Fruit fly (Drosophila melanogaster) whole organism, embryonic: ENCODE data around the gene CG44385.

ENCODE experiments used
- ATbp ChIP-seq: fragments of 200-800 bp; sonication (Bioruptor generic); optimal IDR thresholded peaks from 2 replicates; lab custom pipeline; 2017; ENCODE audit warnings: missing biosample characterization, mild to moderate bottlenecking, missing genetic modification characterization, missing genetic modification reagents
- Bdp1 ChIP-seq: fragments of 200-800 bp; sonication (Bioruptor generic); optimal IDR thresholded peaks from 3 replicates; lab custom pipeline; 2016; ENCODE audit warnings: missing biosample characterization, missing genetic modification characterization
- BtbVII ChIP-seq: fragments of 200-800 bp; sonication (Bioruptor generic); optimal IDR thresholded peaks from 3 replicates; lab custom pipeline; 2017; ENCODE audit warnings: missing biosample characterization, mild to moderate bottlenecking, missing genetic modification characterization
- CG10565 ChIP-seq: fragments of 200-800 bp; sonication (Bioruptor generic); optimal IDR thresholded peaks from 3 replicates; lab custom pipeline; 2016; ENCODE audit warnings: missing biosample characterization, mild to moderate bottlenecking, missing genetic modification characterization
- CG10979 ChIP-seq: fragments of 200-800 bp; sonication (Bioruptor generic); optimal IDR thresholded peaks from 2 replicates; lab custom pipeline; 2018; ENCODE audit warnings: missing biosample characterization, mild to moderate bottlenecking, missing genetic modification characterization, moderate library complexity
- CG11456 ChIP-seq: fragments of 200-800 bp; sonication (Bioruptor generic); IDR thresholded peaks from 3 replicates; pipeline ENCODE4 v1.3.6; 2022; ENCODE audit warnings: missing biosample characterization, missing genetic modification characterization
- CG11560 ChIP-seq: fragments of 200-800 bp; sonication (Bioruptor generic); IDR thresholded peaks from 3 replicates; pipeline ENCODE4 v1.3.6; 2022; ENCODE audit warnings: missing biosample characterization, missing genetic modification characterization
- CG12659 ChIP-seq: fragments of 200-800 bp; sonication (Bioruptor generic); optimal IDR thresholded peaks from 3 replicates; lab custom pipeline; 2017; ENCODE audit warnings: mild to moderate bottlenecking, missing biosample characterization, missing genetic modification reagents, missing genetic modification characterization
- CG13424 ChIP-seq: fragments of 200-800 bp; sonication (Bioruptor generic); optimal IDR thresholded peaks from 2 replicates; lab custom pipeline; 2019; ENCODE audit warnings: missing biosample characterization, mild to moderate bottlenecking, missing genetic modification characterization, moderate library complexity
- CG15011 ChIP-seq: fragments of 200-800 bp; sonication (Bioruptor generic); optimal IDR thresholded peaks from 3 replicates; lab custom pipeline; 2018; ENCODE audit warnings: missing biosample characterization, mild to moderate bottlenecking, missing genetic modification characterization
- CG1603 ChIP-seq: fragments of 200-800 bp; sonication (Bioruptor generic); optimal IDR thresholded peaks from 2 replicates; lab custom pipeline; 2019; ENCODE audit warnings: missing biosample characterization, mild to moderate bottlenecking, missing genetic modification characterization, moderate library complexity
- CG18619 ChIP-seq: fragments of 200-800 bp; sonication (Bioruptor generic); optimal IDR thresholded peaks from 3 replicates; lab custom pipeline; 2017; ENCODE audit warnings: missing biosample characterization, mild to moderate bottlenecking, missing genetic modification characterization
- CG2678 ChIP-seq: fragments of 200-800 bp; sonication (Bioruptor generic); optimal IDR thresholded peaks from 3 replicates; lab custom pipeline; 2019; ENCODE audit warnings: missing biosample characterization, mild to moderate bottlenecking, missing genetic modification characterization, moderate library complexity
- CG3163 ChIP-seq: fragments of 200-800 bp; sonication (Bioruptor generic); optimal IDR thresholded peaks from 3 replicates; lab custom pipeline; 2016; ENCODE audit warnings: missing biosample characterization, missing genetic modification characterization
- CG42726 ChIP-seq: fragments of 200-800 bp; sonication (Bioruptor generic); IDR thresholded peaks from 2 replicates; pipeline ENCODE4 v1.3.6; 2022; ENCODE audit warnings: missing biosample characterization, missing genetic modification characterization; ENCODE audit not compliant: partially characterized antibody
- CG6175 ChIP-seq: fragments of 200-800 bp; sonication (Bioruptor generic); IDR thresholded peaks from 3 replicates; pipeline ENCODE4 v1.3.6; 2022; ENCODE audit warnings: missing biosample characterization, missing genetic modification characterization
- CG6689 ChIP-seq: fragments of 200-800 bp; sonication (Bioruptor generic); IDR thresholded peaks from 2 replicates; pipeline ENCODE4 v1.3.6; 2022; ENCODE audit warnings: missing biosample characterization, missing genetic modification characterization
- CG6854 ChIP-seq: fragments of 200-800 bp; sonication (Bioruptor generic); optimal IDR thresholded peaks from 3 replicates; lab custom pipeline; 2017; ENCODE audit warnings: missing biosample characterization, mild to moderate bottlenecking, missing genetic modification characterization
- CG7357 ChIP-seq: fragments of 200-800 bp; sonication (Bioruptor generic); IDR thresholded peaks from 3 replicates; pipeline ENCODE4 v1.3.6; 2022; ENCODE audit warnings: missing biosample characterization, missing genetic modification characterization
- CG9932 ChIP-seq: fragments of 200-800 bp; sonication (Bioruptor generic); IDR thresholded peaks from 2 replicates; pipeline ENCODE4 v1.3.6; 2022; ENCODE audit warnings: missing biosample characterization, missing genetic modification characterization
- Chrac-16 ChIP-seq: fragments of 200-800 bp; sonication (Bioruptor generic); optimal IDR thresholded peaks from 3 replicates; lab custom pipeline; 2016; ENCODE audit warnings: missing biosample characterization, missing genetic modification characterization
- CrebB ChIP-seq: fragments of 200-800 bp; sonication (Bioruptor generic); optimal IDR thresholded peaks from 3 replicates; lab custom pipeline; 2018; ENCODE audit warnings: missing biosample characterization, mild to moderate bottlenecking, missing genetic modification characterization
- Dip2 ChIP-seq: fragments of 200-800 bp; sonication (Bioruptor generic); IDR thresholded peaks from 2 replicates; pipeline ENCODE4 v1.3.6; 2022; ENCODE audit warnings: missing biosample characterization, missing genetic modification characterization
- Fer2 ChIP-seq: fragments of 200-800 bp; sonication (Bioruptor generic); optimal IDR thresholded peaks from 2 replicates; lab custom pipeline; 2018; ENCODE audit warnings: missing biosample characterization, mild to moderate bottlenecking, missing genetic modification characterization, moderate library complexity
- HHEX ChIP-seq: fragments of 200-800 bp; sonication (Bioruptor generic); optimal IDR thresholded peaks from 3 replicates; lab custom pipeline; 2017; ENCODE audit warnings: missing biosample characterization, mild to moderate bottlenecking, missing genetic modification characterization, missing genetic modification reagents
- Hey ChIP-seq: fragments of 200-800 bp; sonication (Bioruptor generic); optimal IDR thresholded peaks from 3 replicates; lab custom pipeline; 2018; ENCODE audit warnings: missing biosample characterization, mild to moderate bottlenecking, missing genetic modification characterization
- HmgD ChIP-seq: fragments of 200-800 bp; sonication (Bioruptor generic); optimal IDR thresholded peaks from 3 replicates; lab custom pipeline; 2016; ENCODE audit warnings: missing biosample characterization, missing genetic modification characterization
- Hmx ChIP-seq: fragments of 200-800 bp; sonication (Bioruptor generic); optimal IDR thresholded peaks from 2 replicates; lab custom pipeline; 2016; ENCODE audit warnings: missing biosample characterization, missing genetic modification characterization
- Hr3 ChIP-seq: fragments of 200-800 bp; sonication (Bioruptor generic); optimal IDR thresholded peaks from 3 replicates; lab custom pipeline; 2016; ENCODE audit warnings: missing biosample characterization, missing genetic modification characterization
- Mad ChIP-seq: fragments of 200-800 bp; sonication (Bioruptor generic); optimal IDR thresholded peaks from 2 replicates; lab custom pipeline; 2016; ENCODE audit warnings: missing biosample characterization, missing genetic modification characterization
- Nf-YA ChIP-seq: fragments of 200-800 bp; sonication (Bioruptor generic); IDR thresholded peaks from 2 replicates; pipeline ENCODE4 v1.3.6; 2022; ENCODE audit warnings: missing biosample characterization, missing genetic modification characterization
- Sry-δ ChIP-seq: fragments of 200-800 bp; sonication (Bioruptor generic); optimal IDR thresholded peaks from 2 replicates; lab custom pipeline; 2016; ENCODE audit warnings: missing biosample characterization, missing genetic modification characterization
- ase ChIP-seq: fragments of 200-800 bp; sonication (Bioruptor generic); IDR thresholded peaks from 3 replicates; pipeline ENCODE4 v1.3.6; 2022; ENCODE audit warnings: missing biosample characterization, missing genetic modification characterization
- br ChIP-seq: fragments of >200 bp; optimal IDR thresholded peaks from 2 replicates; lab custom pipeline; 2017
- chinmo ChIP-seq: fragments of 200-800 bp; sonication (Bioruptor generic); IDR thresholded peaks from 4 replicates; pipeline ENCODE4 v1.3.6; 2022; ENCODE audit warnings: missing biosample characterization, missing genetic modification characterization; ENCODE audit not compliant: partially characterized antibody
- chn ChIP-seq: fragments of 200-800 bp; sonication (Bioruptor generic); optimal IDR thresholded peaks from 2 replicates; lab custom pipeline; 2016; ENCODE audit warnings: missing biosample characterization, missing genetic modification characterization
- dan ChIP-seq: fragments of 200-800 bp; sonication (Bioruptor generic); IDR thresholded peaks from 2 replicates; pipeline ENCODE4 v1.3.6; 2022; ENCODE audit warnings: missing biosample characterization, missing genetic modification characterization
- danr ChIP-seq: fragments of 200-800 bp; sonication (Bioruptor generic); IDR thresholded peaks from 2 replicates; pipeline ENCODE4 v1.3.6; 2022; ENCODE audit warnings: missing biosample characterization, missing genetic modification characterization
- en ChIP-seq: fragments of 200-800 bp; sonication (Bioruptor generic); optimal IDR thresholded peaks from 2 replicates; lab custom pipeline; 2016; ENCODE audit warnings: missing biosample characterization, missing genetic modification characterization
- fru ChIP-seq: fragments of >200 bp; optimal IDR thresholded peaks from 2 replicates; lab custom pipeline; 2017
- gsb ChIP-seq: fragments of 200-800 bp; sonication (Bioruptor generic); IDR thresholded peaks from 2 replicates; pipeline ENCODE4 v1.3.6; 2022; ENCODE audit warnings: missing biosample characterization, missing genetic modification characterization
- hkb ChIP-seq, 2 experiments: fragments of 200-800 bp in 1 of 2; fragments of >200 bp in 1 of 2; sonication (Bioruptor generic) in 1 of 2; IDR thresholded peaks in 1 of 2; optimal IDR thresholded peaks in 1 of 2; 2 replicates each; pipeline versions ENCODE4 v1.3.6 to Lab custom; 2017 to 2022; ENCODE audit warnings: missing biosample characterization in 1 of 2, missing genetic modification characterization in 1 of 2
- insv ChIP-seq, 2 experiments: fragments of 200-800 bp; sonication (Bioruptor generic); optimal IDR thresholded peaks; 3 replicates each; lab custom pipeline; 2016 to 2018; ENCODE audit warnings: missing biosample characterization in 2 of 2, missing genetic modification characterization in 2 of 2
- lola ChIP-seq, 3 experiments: fragments of >200 bp in 2 of 3; fragments of 200-800 bp in 1 of 3; sonication (Bioruptor generic) in 1 of 3; optimal IDR thresholded peaks; 2 replicates each; lab custom pipeline; 2017 to 2019; ENCODE audit warnings: missing biosample characterization in 3 of 3, missing genetic modification characterization in 3 of 3, mild to moderate bottlenecking in 1 of 3, moderate library complexity in 1 of 3
- nmo ChIP-seq: fragments of 200-800 bp; sonication (Bioruptor generic); optimal IDR thresholded peaks from 2 replicates; lab custom pipeline; 2018; ENCODE audit warnings: missing biosample characterization, mild to moderate bottlenecking, missing genetic modification characterization, moderate library complexity
- prd ChIP-seq, 3 experiments: fragments of >200 bp in 2 of 3; fragments of 200-800 bp in 1 of 3; sonication (Bioruptor generic) in 1 of 3; optimal IDR thresholded peaks in 2 of 3; IDR thresholded peaks in 1 of 3; 2 replicates in 2 of 3; 3 replicates in 1 of 3; pipeline versions ENCODE4 v1.3.6 to Lab custom; 2017 to 2022; ENCODE audit warnings: missing biosample characterization in 1 of 3, missing genetic modification characterization in 1 of 3
- sc ChIP-seq, 3 experiments: fragments of >200 bp in 2 of 3; fragments of 200-800 bp in 1 of 3; sonication (Bioruptor generic) in 1 of 3; optimal IDR thresholded peaks; 2 replicates in 2 of 3; 3 replicates in 1 of 3; lab custom pipeline; 2017; ENCODE audit warnings: mild to moderate bottlenecking in 1 of 3, missing biosample characterization in 1 of 3, missing genetic modification characterization in 1 of 3, missing genetic modification reagents in 1 of 3
- sna ChIP-seq: fragments of 200-800 bp; sonication (Bioruptor generic); IDR thresholded peaks from 2 replicates; pipeline ENCODE4 v1.3.6; 2022; ENCODE audit warnings: missing biosample characterization, missing genetic modification characterization; ENCODE audit not compliant: partially characterized antibody
- toy ChIP-seq: fragments of 200-800 bp; sonication (Bioruptor generic); IDR thresholded peaks from 2 replicates; pipeline ENCODE4 v1.3.6; 2022; ENCODE audit warnings: missing biosample characterization, missing genetic modification characterization

Gene CG44385

dm6 chrX:11153826-11154510 lies 21.8 kb upstream of the CG44385 start, which contains the start of the genes rtv and Dlic (continued):
- peak; percentile 73; the same call in 1 of the 2 replicates for TF ChIP-seq sna (GFP tag; lab: Robert Waterston, UW)
- no peak for TF ChIP-seq Hr3 (GFP tag; lab: Kevin White, UChicago)
- peak; percentile 60 for TF ChIP-seq nmo (GFP tag; lab: Kevin White, UChicago)
- no peak for TF ChIP-seq CG6854
- TF ChIP-seq CG10979 (tag; lab: Kevin White, UChicago) = no peak
- TF ChIP-seq Chrac-16 (GFP tag; lab: Kevin White, UChicago) = no peak
- peak; percentile 3 for TF ChIP-seq CG2678
- TF ChIP-seq CG6175 = no peak
- no peak for TF ChIP-seq en
- no peak for TF ChIP-seq gsb (GFP tag; lab: Robert Waterston, UW)
- no peak for TF ChIP-seq dan (GFP tag; lab: Robert Waterston, UW)
- TF ChIP-seq ase (GFP tag; lab: Robert Waterston, UW) = no peak
- no peak for TF ChIP-seq BtbVII (GFP tag; lab: Kevin White, UChicago)
- peak; percentile 73; the same call in 2 of the 3 replicates for TF ChIP-seq CG11456 (GFP tag; lab: Robert Waterston, UW)
- no peak for TF ChIP-seq ATbp (GFP tag; lab: Kevin White, UChicago)
- TF ChIP-seq lola (GFP tag; optimal IDR thresholded peaks at IDR 0.05; lab: Kevin White, UChicago) = no peak
- TF ChIP-seq fru (lab: Kevin White, UChicago) = no peak
- TF ChIP-seq CG1603 (tag; lab: Kevin White, UChicago) = peak; percentile 23
- no peak for TF ChIP-seq chinmo (GFP tag; lab: Robert Waterston, UW)
- no peak for TF ChIP-seq CG11560 (tag; lab: Robert Waterston, UW)
- TF ChIP-seq sc (optimal IDR thresholded peaks at IDR 0.05; lab: Kevin White, UChicago) = no peak
- TF ChIP-seq sc (GFP tag; optimal IDR thresholded peaks at IDR 0.05; lab: Kevin White, UChicago) = no peak
- no peak for TF ChIP-seq Hmx (GFP tag; lab: Kevin White, UChicago)
- peak; percentile 72 for TF ChIP-seq CG12659
- no peak for TF ChIP-seq prd (optimal IDR thresholded peaks at IDR 0.05; lab: Kevin White, UChicago)
- 0 out of 3 replicates have a peak, but pooled peaks have one; percentile 16 for TF ChIP-seq prd (GFP tag; IDR thresholded peaks at IDR 0.05; lab: Robert Waterston, UW)
- TF ChIP-seq Mad (GFP tag; lab: Kevin White, UChicago) = no peak
- TF ChIP-seq CG3163 (GFP tag; lab: Kevin White, UChicago) = no peak
- no peak for TF ChIP-seq Nf-YA (GFP tag; lab: Robert Waterston, UW)
- no peak for TF ChIP-seq CG10565 (GFP tag; lab: Kevin White, UChicago)
- no peak for TF ChIP-seq Fer2
- TF ChIP-seq hkb (optimal IDR thresholded peaks at IDR 0.05; lab: Kevin White, UChicago) = no peak
- no peak for TF ChIP-seq hkb (GFP tag; IDR thresholded peaks at IDR 0.05; lab: Robert Waterston, UW)
- TF ChIP-seq danr (GFP tag; lab: Robert Waterston, UW) = no peak
- TF ChIP-seq Dip2 (GFP tag; lab: Robert Waterston, UW) = no peak
- TF ChIP-seq Sry-δ = peak; percentile 43
- no peak for TF ChIP-seq CG6689 (GFP tag; lab: Robert Waterston, UW)
- TF ChIP-seq CG42726 (GFP tag; lab: Robert Waterston, UW) = 0 out of 2 replicates have a peak, but pooled peaks have one; percentile 37
- no peak for TF ChIP-seq Bdp1
- no peak for TF ChIP-seq CrebB (tag; lab: Kevin White, UChicago)
- no peak for TF ChIP-seq CG7357 (GFP tag; lab: Robert Waterston, UW)
- peak; percentile 1 for TF ChIP-seq CG13424 (tag; lab: Kevin White, UChicago)
- TF ChIP-seq insv (GFP tag; optimal IDR thresholded peaks at IDR 0.05; lab: Kevin White, UChicago) = peak in 1 of 2 experiments; percentile 46
- no peak for TF ChIP-seq CG18619 (GFP tag; lab: Kevin White, UChicago)
- TF ChIP-seq CG9932 = peak; percentile 44
- no peak for TF ChIP-seq HHEX (GFP tag; lab: Kevin White, UChicago)
- no peak for TF ChIP-seq Hey (tag; lab: Kevin White, UChicago)
- TF ChIP-seq HmgD (GFP tag; lab: Kevin White, UChicago) = peak; percentile 21
- TF ChIP-seq toy (GFP tag; lab: Robert Waterston, UW) = no peak
- no peak for TF ChIP-seq br (lab: Kevin White, UChicago)
- no peak for TF ChIP-seq CG15011 (GFP tag; lab: Kevin White, UChicago)
- peak; percentile 1 for TF ChIP-seq chn (GFP tag; lab: Kevin White, UChicago)
